Worm (Caenorhabditis elegans): ENCODE data around the gene srj-55.

- TF ChIP-seq blmp-1 (tag; optimal IDR thresholded peaks at IDR 0.05; ENCODE audit: insufficient read depth), result no peak
- TF ChIP-seq mdl-1 (tag; optimal IDR thresholded peaks at IDR 0.05), result no peak
- TF ChIP-seq ZK546.5 (tag; optimal IDR thresholded peaks at IDR 0.05), result no peak
- no peak for TF ChIP-seq egl-27 (tag; optimal IDR thresholded peaks at IDR 0.05)
- TF ChIP-seq C34F6.9 (tag; optimal IDR thresholded peaks at IDR 0.05), result no peak
- no peak for TF ChIP-seq nhr-10 (tag; optimal IDR thresholded peaks at IDR 0.05)
- TF ChIP-seq unc-62 (GFP tag; optimal IDR thresholded peaks at IDR 0.05), result no peak
- no peak for TF ChIP-seq ama-1 (optimal IDR thresholded peaks at IDR 0.05)
- no peak for TF ChIP-seq unc-55 (GFP tag; optimal IDR thresholded peaks at IDR 0.05)
- no peak for TF ChIP-seq zag-1 (tag; optimal IDR thresholded peaks at IDR 0.05)
- no peak for TF ChIP-seq fos-1 (tag; optimal IDR thresholded peaks at IDR 0.05)
Observed at ce11 chrV:2859738-2860137, 2.0 kb upstream of the srj-55 start, which contains the start of gene srj-54.
